Fruit fly (Drosophila melanogaster): ENCODE results near the gene trio.

The trio gene

DNA sequence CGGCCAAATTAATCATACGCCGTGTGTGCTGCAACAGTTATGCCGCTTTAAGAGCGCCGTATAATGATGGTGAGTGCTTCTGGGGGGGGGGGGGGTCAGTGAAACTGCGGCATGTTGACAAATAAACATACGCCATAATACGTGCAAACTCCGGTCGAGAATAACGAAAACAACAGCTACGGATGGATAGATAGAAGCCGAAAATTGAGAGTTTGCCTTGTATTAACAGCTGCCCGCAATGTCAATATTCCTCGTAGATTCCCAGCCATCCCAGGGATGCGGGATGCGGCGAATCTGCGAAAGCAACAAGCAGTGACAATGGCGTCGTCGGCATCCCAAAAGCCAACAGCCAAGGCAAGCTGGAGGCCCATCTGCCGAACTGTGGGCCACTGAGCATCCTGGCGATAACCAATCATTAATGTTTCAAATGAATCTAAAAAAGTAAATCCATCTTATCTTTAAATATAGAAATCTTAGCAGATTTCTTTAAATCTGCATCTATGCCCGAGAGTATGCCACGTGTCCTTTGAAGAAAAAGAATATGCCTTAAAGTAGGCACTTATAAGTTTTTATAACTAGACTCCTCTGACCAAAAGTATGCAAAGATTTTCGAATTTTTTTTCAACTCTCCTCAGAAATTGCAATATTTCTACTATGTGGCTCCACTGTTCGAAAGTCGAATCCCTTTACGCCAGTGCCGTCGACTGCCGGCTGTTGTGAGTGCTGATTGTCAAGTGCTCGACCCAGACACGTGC, 66.7 kb downstream of the trio start (continued):
- TF ChIP-seq pdm3 (GFP tag; optimal IDR thresholded peaks at IDR 0.05) (no peak), vri (GFP tag; optimal IDR thresholded peaks at IDR 0.05) (no peak), Eip93F (GFP tag; optimal IDR thresholded peaks at IDR 0.05) (no peak)

- TF ChIP-seq CG9139 (GFP tag; optimal IDR thresholded peaks at IDR 0.05) (no peak), CG11294 (GFP tag; IDR thresholded peaks at IDR 0.05) (no peak), CG6163 (GFP tag; IDR thresholded peaks at IDR 0.05) (peak; percentile 48; the same call in 2 of the 3 replicates), CG10669 (GFP tag; optimal IDR thresholded peaks at IDR 0.05) (peak; percentile 18), Hr4 (GFP tag; optimal IDR thresholded peaks at IDR 0.05) (peak; percentile 34), CG34406 (GFP tag; optimal IDR thresholded peaks at IDR 0.05) (no peak), lz (GFP tag; optimal IDR thresholded peaks at IDR 0.05) (no peak), Sox15 (GFP tag; optimal IDR thresholded peaks at IDR 0.05) (no peak), Lpt (GFP tag; optimal IDR thresholded peaks at IDR 0.05) (no peak), CG1621 (tag; optimal IDR thresholded peaks at IDR 0.05) (peak; percentile 41), vri (GFP tag; optimal IDR thresholded peaks at IDR 0.05) (no peak), CG15336 (GFP tag; IDR thresholded peaks at IDR 0.05) (peak; percentile 39; the same call in 1 of the 2 replicates), ss (GFP tag; optimal IDR thresholded peaks at IDR 0.05) (peak in 1 of 2 experiments; percentile 4), CG8632 (GFP tag; optimal IDR thresholded peaks at IDR 0.05) (no peak), CG31627 (GFP tag; optimal IDR thresholded peaks at IDR 0.05) (no peak), CG7368 (GFP tag; optimal IDR thresholded peaks at IDR 0.05) (peak; percentile 8), Sox102F (GFP tag; optimal IDR thresholded peaks at IDR 0.05) (no peak), CG8319 (GFP tag; optimal IDR thresholded peaks at IDR 0.05) (no peak), Eip93F (GFP tag; optimal IDR thresholded peaks at IDR 0.05) (no peak), CG6792 (GFP tag; optimal IDR thresholded peaks at IDR 0.05) (no peak), fd59A (GFP tag; optimal IDR thresholded peaks at IDR 0.05) (no peak), Gug (GFP tag; IDR thresholded peaks at IDR 0.05) (no peak), pdm3 (GFP tag; optimal IDR thresholded peaks at IDR 0.05) (peak; percentile 11), fd85E (GFP tag; optimal IDR thresholded peaks at IDR 0.05) (no peak), Hr38 (GFP tag; optimal IDR thresholded peaks at IDR 0.05) (no peak), acj6 (GFP tag; optimal IDR thresholded peaks at IDR 0.05) (peak; percentile 21), CG4318 (GFP tag; optimal IDR thresholded peaks at IDR 0.05) (no peak), fkh (GFP tag; optimal IDR thresholded peaks at IDR 0.05) (no peak), achi (GFP tag; optimal IDR thresholded peaks at IDR 0.05) (peak; percentile 17), esn (GFP tag; optimal IDR thresholded peaks at IDR 0.05) (peak; percentile 2), cyc (GFP tag; optimal IDR thresholded peaks at IDR 0.05) (no peak), net (GFP tag; optimal IDR thresholded peaks at IDR 0.05) (no peak), salr (GFP tag; optimal IDR thresholded peaks at IDR 0.05) (no peak), CG6276 (GFP tag; optimal IDR thresholded peaks at IDR 0.05) (no peak), spab (GFP tag; optimal IDR thresholded peaks at IDR 0.05) (peak; percentile 25), CG6854 (GFP tag; optimal IDR thresholded peaks at IDR 0.05) (no peak), CG6808 (GFP tag; optimal IDR thresholded peaks at IDR 0.05) (peak; percentile 21), CG32006 (GFP tag; optimal IDR thresholded peaks at IDR 0.05) (peak; percentile 47), CG3919 (GFP tag; optimal IDR thresholded peaks at IDR 0.05) (peak; percentile 50), Ets21C (GFP tag; optimal IDR thresholded peaks at IDR 0.05) (no peak), Blimp-1 (GFP tag; optimal IDR thresholded peaks at IDR 0.05) (no peak), Sox14 (GFP tag; optimal IDR thresholded peaks at IDR 0.05) (no peak), Ets96B (tag; optimal IDR thresholded peaks at IDR 0.05) (peak; percentile 39), CG11762 (GFP tag; optimal IDR thresholded peaks at IDR 0.05; ENCODE audit: insufficient read depth) (no peak), topi (GFP tag; optimal IDR thresholded peaks at IDR 0.05) (no peak), CG10631 (GFP tag; optimal IDR thresholded peaks at IDR 0.05) (peak; percentile 51), Hr39 (GFP tag; optimal IDR thresholded peaks at IDR 0.05) (no peak), dac (GFP tag; optimal IDR thresholded peaks at IDR 0.05) (peak; percentile 9)
Measured at dm6 chr3L:964022-964421, 70.7 kb downstream of the trio start.

Data from whole organism, prepupa.